Worm (Caenorhabditis elegans) whole organism, L3 larva: Measurements from ENCODE around the gene fbxa-167.

Source experiments
- R02D3.7 ChIP-seq: fragments of 150-350 bp; optimal IDR thresholded peaks from 2 replicates; lab custom pipeline; 2014; ENCODE audit warnings: missing biosample characterization, missing genetic modification characterization
- ZK546.5 ChIP-seq: sonication (generic microtip); optimal IDR thresholded peaks from 2 replicates; lab custom pipeline; 2017; ENCODE audit warnings: missing biosample characterization, missing genetic modification characterization
- aly-2 ChIP-seq: fragments of 150-350 bp; optimal IDR thresholded peaks from 2 replicates; lab custom pipeline; 2014; ENCODE audit warnings: missing biosample characterization, missing genetic modification characterization
- ama-1 ChIP-seq: fragments of 150-350 bp; optimal IDR thresholded peaks from 2 replicates; lab custom pipeline; 2018
- ceh-28 ChIP-seq: fragments of 150-350 bp; optimal IDR thresholded peaks from 2 replicates; lab custom pipeline; 2014; ENCODE audit warnings: missing biosample characterization, missing genetic modification reagents, missing genetic modification characterization
- ceh-82 ChIP-seq: fragments of 150-350 bp; optimal IDR thresholded peaks from 2 replicates; lab custom pipeline; 2014; ENCODE audit warnings: missing biosample characterization, missing genetic modification characterization
- ceh-9 ChIP-seq: sonication (generic microtip); optimal IDR thresholded peaks from 2 replicates; lab custom pipeline; 2018; ENCODE audit warnings: missing biosample characterization, missing genetic modification characterization
- daf-12 ChIP-seq: fragments of 150-350 bp; optimal IDR thresholded peaks from 2 replicates; lab custom pipeline; 2014; ENCODE audit warnings: missing biosample characterization, missing genetic modification reagents, missing genetic modification characterization
- egl-27 ChIP-seq: sonication (generic microtip); optimal IDR thresholded peaks from 4 replicates; lab custom pipeline; 2017; ENCODE audit warnings: missing biosample characterization, missing genetic modification reagents, missing genetic modification characterization
- egl-5 ChIP-seq: fragments of 150-350 bp; optimal IDR thresholded peaks from 2 replicates; lab custom pipeline; 2017; ENCODE audit warnings: missing biosample characterization, missing genetic modification reagents, missing genetic modification characterization, inconsistent platforms
- elt-1 ChIP-seq: fragments of 150-350 bp; optimal IDR thresholded peaks from 2 replicates; lab custom pipeline; 2014; ENCODE audit warnings: missing biosample characterization, missing genetic modification characterization
- elt-2 ChIP-seq: sonication (generic microtip); optimal IDR thresholded peaks from 2 replicates; lab custom pipeline; 2016; ENCODE audit warnings: missing genetic modification reagents, mild to moderate bottlenecking, missing genetic modification characterization, missing compliant biosample characterization
- elt-3 ChIP-seq, 3 experiments: fragments of 150-350 bp in 1 of 3; sonication (generic microtip) in 2 of 3; optimal IDR thresholded peaks; 2 replicates in 2 of 3; 4 replicates in 1 of 3; lab custom pipeline; 2014 to 2017; ENCODE audit warnings: missing biosample characterization in 3 of 3, missing genetic modification characterization in 3 of 3
- eor-1 ChIP-seq, 2 experiments: fragments of 150-350 bp; optimal IDR thresholded peaks; 2 replicates each; lab custom pipeline; 2014 to 2018; ENCODE audit warnings: missing biosample characterization in 2 of 2, missing genetic modification characterization in 2 of 2
- fos-1 ChIP-seq: fragments of 150-350 bp; optimal IDR thresholded peaks from 2 replicates; lab custom pipeline; 2014; ENCODE audit warnings: missing biosample characterization, missing genetic modification characterization
- jun-1 ChIP-seq: fragments of 150-350 bp; optimal IDR thresholded peaks from 2 replicates; lab custom pipeline; 2014; ENCODE audit warnings: missing biosample characterization, missing genetic modification reagents, missing genetic modification characterization
- lin-15B ChIP-seq: fragments of 150-350 bp; optimal IDR thresholded peaks from 2 replicates; lab custom pipeline; 2014; ENCODE audit warnings: missing biosample characterization, missing genetic modification characterization
- lin-39 ChIP-seq: fragments of 150-350 bp; optimal IDR thresholded peaks from 2 replicates; lab custom pipeline; 2018; ENCODE audit warnings: missing biosample characterization, missing genetic modification reagents, missing genetic modification characterization
- lsy-12 ChIP-seq: sonication (generic microtip); optimal IDR thresholded peaks from 2 replicates; lab custom pipeline; 2016; ENCODE audit warnings: mild to moderate bottlenecking, missing genetic modification characterization, missing compliant biosample characterization
- mdl-1 ChIP-seq: fragments of 150-350 bp; optimal IDR thresholded peaks from 2 replicates; lab custom pipeline; 2014; ENCODE audit warnings: missing biosample characterization, missing genetic modification characterization
- nfya-1 ChIP-seq: sonication (generic microtip); optimal IDR thresholded peaks from 2 replicates; lab custom pipeline; 2017; ENCODE audit warnings: missing genetic modification characterization, mild to moderate bottlenecking, missing compliant biosample characterization, antibody characterized with exemption, moderate library complexity; ENCODE audit not compliant: insufficient read depth
- nhr-11 ChIP-seq: fragments of 150-350 bp; optimal IDR thresholded peaks from 2 replicates; lab custom pipeline; 2014; ENCODE audit warnings: missing biosample characterization, missing genetic modification characterization
- nhr-23 ChIP-seq: fragments of 150-350 bp; optimal IDR thresholded peaks from 2 replicates; lab custom pipeline; 2014; ENCODE audit warnings: missing biosample characterization, missing genetic modification reagents, missing genetic modification characterization
- nhr-237 ChIP-seq: fragments of 150-350 bp; optimal IDR thresholded peaks from 2 replicates; lab custom pipeline; 2014; ENCODE audit warnings: missing biosample characterization, missing genetic modification characterization
- nhr-25 ChIP-seq: sonication (generic microtip); optimal IDR thresholded peaks from 2 replicates; lab custom pipeline; 2017; ENCODE audit warnings: missing biosample characterization, missing genetic modification characterization
- nhr-28 ChIP-seq: fragments of 150-350 bp; optimal IDR thresholded peaks from 2 replicates; lab custom pipeline; 2014; ENCODE audit warnings: missing biosample characterization, missing genetic modification characterization
- nhr-43 ChIP-seq: sonication (generic microtip); optimal IDR thresholded peaks from 2 replicates; lab custom pipeline; 2016; ENCODE audit warnings: mild to moderate bottlenecking, missing genetic modification characterization, missing compliant biosample characterization; ENCODE audit not compliant: poor library complexity, severe bottlenecking
- nhr-76 ChIP-seq: fragments of 150-350 bp; sonication (generic microtip); optimal IDR thresholded peaks from 5 replicates; lab custom pipeline; 2014; ENCODE audit warnings: missing biosample characterization, missing genetic modification characterization
- nhr-77 ChIP-seq: fragments of 150-350 bp; optimal IDR thresholded peaks from 2 replicates; lab custom pipeline; 2014; ENCODE audit warnings: missing biosample characterization, missing genetic modification characterization
- pha-4 ChIP-seq: fragments of 150-350 bp; optimal IDR thresholded peaks from 2 replicates; lab custom pipeline; 2014; ENCODE audit warnings: missing biosample characterization, missing genetic modification reagents, missing genetic modification characterization
- pqm-1 ChIP-seq: fragments of 150-350 bp; optimal IDR thresholded peaks from 2 replicates; lab custom pipeline; 2017; ENCODE audit warnings: missing biosample characterization, missing genetic modification characterization, inconsistent platforms
- sea-2 ChIP-seq: fragments of 150-350 bp; sonication (generic microtip); optimal IDR thresholded peaks from 4 replicates; lab custom pipeline; 2014; ENCODE audit warnings: missing biosample characterization, missing genetic modification reagents, missing genetic modification characterization
- snpc-4 ChIP-seq: fragments of 150-350 bp; optimal IDR thresholded peaks from 2 replicates; lab custom pipeline; 2014; ENCODE audit warnings: missing biosample characterization, missing genetic modification characterization
- tbx-2 ChIP-seq: sonication (generic microtip); optimal IDR thresholded peaks from 2 replicates; lab custom pipeline; 2016; ENCODE audit warnings: mild to moderate bottlenecking, missing genetic modification characterization, missing compliant biosample characterization
- unc-39 ChIP-seq: sonication (generic microtip); optimal IDR thresholded peaks from 4 replicates; lab custom pipeline; 2017; ENCODE audit warnings: missing biosample characterization, missing genetic modification characterization
- unc-62 ChIP-seq: fragments of 150-350 bp; sonication (generic microtip); optimal IDR thresholded peaks from 4 replicates; lab custom pipeline; 2014; ENCODE audit warnings: missing biosample characterization, missing genetic modification reagents, missing genetic modification characterization
- ztf-11 ChIP-seq: fragments of 150-350 bp; optimal IDR thresholded peaks from 2 replicates; lab custom pipeline; 2014; ENCODE audit warnings: missing biosample characterization, missing genetic modification characterization

Gene fbxa-167

ce11 chrII:13672057-13672456 is 30.8 kb downstream of the fbxa-167 start:
- TF ChIP-seq pqm-1 (tag; lab: Kevin White, UChicago) (peak; percentile 18), elt-2 (tag; lab: Kevin White, UChicago) (peak; percentile 37), lin-15B (tag; lab: Kevin White, UChicago) (no peak)

- TF ChIP-seq pqm-1 (tag; lab: Kevin White, UChicago) (peak; percentile 57), nhr-25 (tag; lab: Kevin White, UChicago) (peak; percentile 36), elt-2 (tag; lab: Kevin White, UChicago) (peak; percentile 33), mdl-1 (tag; lab: Kevin White, UChicago) (no peak), fos-1 (tag; lab: Kevin White, UChicago) (no peak), ama-1 (peak; percentile 67), nhr-43 (tag; lab: Kevin White, UChicago) (peak; percentile 48), lin-39 (tag; lab: Kevin White, UChicago) (no peak)
- TF ChIP-seq, all 47 proteins: peak for 5
Measured at ce11 chrII:13673605-13674193, 32.4 kb downstream of the fbxa-167 start.

ce11 chrII:13675212-13675611 is 33.9 kb downstream of the fbxa-167 start:
- no peak for TF ChIP-seq unc-62 (GFP tag; lab: Kevin White, UChicago)
- peak; percentile 14 for TF ChIP-seq lin-39 (tag; lab: Kevin White, UChicago)
- TF ChIP-seq nhr-77 (tag; lab: Kevin White, UChicago), result no peak
- TF ChIP-seq ama-1, result peak; percentile 6

- TF ChIP-seq jun-1 (tag; lab: Kevin White, UChicago), result no peak
- TF ChIP-seq nhr-77 (tag; lab: Kevin White, UChicago), result no peak
- no peak for TF ChIP-seq snpc-4
- no peak for TF ChIP-seq ama-1
- no peak for TF ChIP-seq pha-4 (tag; lab: Kevin White, UChicago)
- no peak for TF ChIP-seq nhr-28 (tag; lab: Kevin White, UChicago)
- TF ChIP-seq unc-39 (tag; lab: Kevin White, UChicago), result no peak
- TF ChIP-seq ceh-82 (tag; lab: Kevin White, UChicago), result no peak
- TF ChIP-seq sea-2 (GFP tag; lab: Kevin White, UChicago), result no peak
- TF ChIP-seq nhr-11, result no peak
- no peak for TF ChIP-seq nhr-23 (tag; lab: Kevin White, UChicago)
- TF ChIP-seq elt-2 (tag; lab: Kevin White, UChicago), result no peak
- no peak for TF ChIP-seq egl-27 (tag; lab: Kevin White, UChicago)
- no peak for TF ChIP-seq mdl-1 (tag; lab: Kevin White, UChicago)
Measured at ce11 chrII:13677927-13678326, 36.6 kb downstream of the fbxa-167 start.

- TF ChIP-seq nhr-25 (tag; lab: Kevin White, UChicago), result peak; percentile 75
- TF ChIP-seq nhr-23 (tag; lab: Kevin White, UChicago), result peak; percentile 60
- TF ChIP-seq nhr-28 (tag; lab: Kevin White, UChicago), result no peak
- TF ChIP-seq R02D3.7 (tag; lab: Kevin White, UChicago), result no peak
- peak; percentile 91 for TF ChIP-seq nhr-43 (tag; lab: Kevin White, UChicago)
- TF ChIP-seq nfya-1 (tag; lab: Kevin White, UChicago), result peak; percentile 31
- no peak for TF ChIP-seq jun-1 (tag; lab: Kevin White, UChicago)
- no peak for TF ChIP-seq ceh-82 (tag; lab: Kevin White, UChicago)
- TF ChIP-seq ceh-28, result peak; percentile 75
- TF ChIP-seq lsy-12 (tag; lab: Kevin White, UChicago), result peak; percentile 36
- peak in 2 of 3 experiments; percentile 8 to 57 for TF ChIP-seq elt-3 (tag; optimal IDR thresholded peaks at IDR 0.05; lab: Kevin White, UChicago)
Measured at ce11 chrII:13678555-13679119, 37.3 kb downstream of the fbxa-167 start.

ce11 chrII:13679775-13680320 is 38.6 kb downstream of the fbxa-167 start:
- TF ChIP-seq pha-4 (tag; lab: Kevin White, UChicago) (no peak), elt-3 (tag; optimal IDR thresholded peaks at IDR 0.05; lab: Kevin White, UChicago) (peak in 2 of 3 experiments; percentile 14 to 39), nhr-25 (tag; lab: Kevin White, UChicago) (peak; percentile 55), tbx-2 (no peak), nhr-23 (tag; lab: Kevin White, UChicago) (peak; percentile 79), daf-12 (tag; lab: Kevin White, UChicago) (no peak), ZK546.5 (tag; lab: Kevin White, UChicago) (no peak), ama-1 (no peak), ztf-11 (tag; lab: Kevin White, UChicago) (no peak), ceh-9 (no peak), nhr-43 (tag; lab: Kevin White, UChicago) (peak; percentile 84), nhr-237 (tag; lab: Kevin White, UChicago) (no peak), ceh-28 (no peak), lsy-12 (tag; lab: Kevin White, UChicago) (no peak), unc-62 (GFP tag; lab: Kevin White, UChicago) (no peak), eor-1 (tag; optimal IDR thresholded peaks at IDR 0.05; lab: Kevin White, UChicago) (no peak), mdl-1 (tag; lab: Kevin White, UChicago) (no peak), egl-5 (no peak), nhr-11 (no peak), aly-2 (tag; lab: Kevin White, UChicago) (no peak), elt-1 (tag; lab: Kevin White, UChicago) (no peak), nhr-76 (no peak)
